Fruit fly (Drosophila melanogaster) S2 (cell line): ENCODE data around the gene CG4546.

Experiments used
- CG8478 ChIP-seq: fragments of >200 bp; optimal IDR thresholded peaks from 2 replicates; lab custom pipeline; 2018
- CTCF ChIP-seq, 2 experiments: fragments of >200 bp; optimal IDR thresholded peaks; 2 replicates each; lab custom pipeline; 2018

CG4546 gene

dm6 chr3R:15846234-15846633 lies at the start of gene CG4546:
TSS of gene CG4546 (plus strand) at chr3R:15846534.
- no peak for TF ChIP-seq CG8478
- no peak for TF ChIP-seq CTCF (optimal IDR thresholded peaks at IDR 0.05; lab: Kevin White, UChicago)

- TF ChIP-seq CTCF (optimal IDR thresholded peaks at IDR 0.05; lab: Kevin White, UChicago) (no peak), CG8478 (no peak)
These were observed 44.3 kb upstream of the CG4546 start, which contains the start of gene CG9593 for dm6 chr3R:15802006-15802405. TSS of gene CG9593 (plus strand) at chr3R:15802275.

- TF ChIP-seq CTCF (optimal IDR thresholded peaks at IDR 0.05; lab: Kevin White, UChicago) (peak in 1 of 2 experiments; percentile 58), CG8478 (no peak)
These were observed 42.6 kb upstream of the CG4546 start, which contains the start of gene alpha-Man-IIb for dm6 chr3R:15803502-15804461. TSS of gene alpha-Man-IIb (plus strand) at chr3R:15804248.

DNA sequence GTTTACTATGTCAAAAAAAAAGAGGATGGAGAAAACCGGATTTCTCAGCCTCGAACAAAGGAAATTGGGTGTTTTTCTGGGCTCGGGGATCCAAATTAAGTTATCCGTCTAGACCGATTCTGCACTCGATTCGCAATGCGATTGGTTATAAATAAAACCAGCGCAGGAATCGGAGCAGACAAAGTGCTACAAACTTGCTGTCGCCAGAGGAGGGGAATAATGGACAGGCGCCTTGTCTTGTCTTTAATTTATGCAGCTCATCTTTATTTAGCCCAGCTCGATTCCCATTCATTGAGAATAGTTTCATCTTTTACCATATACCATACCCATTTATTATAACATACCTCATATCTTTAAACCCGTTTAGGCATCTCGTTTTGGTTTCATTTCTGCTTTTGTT lies 41.7 kb upstream of the CG4546 start:
- TF ChIP-seq CTCF (optimal IDR thresholded peaks at IDR 0.05; lab: Kevin White, UChicago) (no peak), CG8478 (no peak)

dm6 chr3R:15806341-15806740 lies 40.0 kb upstream of the CG4546 start:
- TF ChIP-seq CTCF (optimal IDR thresholded peaks at IDR 0.05; lab: Kevin White, UChicago) (no peak), CG8478 (no peak)

DNA sequence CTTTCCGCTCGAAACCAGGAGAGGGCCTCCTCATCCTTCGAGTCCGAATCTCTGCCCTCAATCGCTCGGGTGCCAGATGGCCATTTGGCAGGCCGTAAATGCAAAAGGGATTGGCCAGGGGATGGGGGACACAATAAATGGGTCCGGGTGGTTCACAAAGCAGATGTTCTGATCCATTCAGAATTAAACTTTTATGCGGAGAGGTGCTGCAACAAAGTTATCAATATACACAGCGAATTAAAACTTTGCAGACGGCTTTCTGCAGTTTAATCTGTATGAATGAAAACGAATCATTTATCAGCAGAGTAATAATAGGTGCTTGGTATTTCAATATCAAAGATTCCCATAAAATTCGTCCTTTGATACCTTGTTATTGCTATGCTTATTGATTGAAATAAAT lies 39.0 kb upstream of the CG4546 start:
- TF ChIP-seq CG8478 (no peak), CTCF (optimal IDR thresholded peaks at IDR 0.05; lab: Kevin White, UChicago) (no peak)

DNA sequence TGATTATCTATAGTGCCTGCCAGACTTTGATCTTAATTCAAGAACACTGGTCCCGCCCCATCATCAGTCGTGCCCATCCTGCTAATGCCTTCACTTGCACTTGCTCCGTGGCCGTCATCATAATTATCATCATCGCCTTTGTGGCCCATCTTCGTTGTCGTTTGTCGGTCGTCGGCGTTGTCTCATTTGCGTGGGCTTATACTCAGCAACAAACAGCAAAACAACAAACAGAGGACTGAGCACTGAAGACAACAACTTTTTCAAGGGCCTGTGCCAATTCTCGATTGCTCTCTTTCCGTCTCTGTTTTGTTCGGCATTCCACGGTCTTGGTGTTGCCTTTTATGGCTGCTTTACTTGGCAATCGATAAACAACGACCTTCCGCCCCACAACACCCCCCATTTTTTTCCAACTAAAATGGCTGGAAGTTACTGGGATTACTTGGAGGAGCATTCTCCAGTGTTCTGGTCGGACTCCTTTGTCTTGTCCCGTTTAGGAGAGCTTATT lies 38.4 kb upstream of the CG4546 start:
- no peak for TF ChIP-seq CG8478
- no peak for TF ChIP-seq CTCF (optimal IDR thresholded peaks at IDR 0.05; lab: Kevin White, UChicago)

DNA sequence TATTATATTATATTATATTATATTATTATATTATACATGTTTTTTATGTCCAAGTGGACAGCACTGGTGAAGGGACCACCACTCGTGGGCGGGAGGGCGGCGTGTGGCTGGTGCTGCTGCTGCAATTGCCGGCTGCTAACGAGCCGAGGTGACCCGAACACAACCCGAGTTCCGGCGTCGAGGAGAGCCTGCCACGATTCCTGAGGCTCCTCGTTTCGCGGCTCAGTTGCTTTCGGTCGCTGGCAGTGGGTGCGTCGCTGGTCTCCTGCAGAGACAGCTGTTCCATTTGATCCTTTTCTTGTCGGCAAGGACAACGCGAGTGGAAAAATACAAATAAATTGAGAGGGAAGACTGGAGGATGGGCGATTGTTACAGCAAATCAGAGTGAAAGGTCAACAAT lies 36.0 kb upstream of the CG4546 start:
- TF ChIP-seq CG8478 (no peak), CTCF (optimal IDR thresholded peaks at IDR 0.05; lab: Kevin White, UChicago) (no peak)

dm6 chr3R:15814150-15814549 lies 32.2 kb upstream of the CG4546 start:
- TF ChIP-seq CTCF (optimal IDR thresholded peaks at IDR 0.05; lab: Kevin White, UChicago) (no peak), CG8478 (no peak)

DNA sequence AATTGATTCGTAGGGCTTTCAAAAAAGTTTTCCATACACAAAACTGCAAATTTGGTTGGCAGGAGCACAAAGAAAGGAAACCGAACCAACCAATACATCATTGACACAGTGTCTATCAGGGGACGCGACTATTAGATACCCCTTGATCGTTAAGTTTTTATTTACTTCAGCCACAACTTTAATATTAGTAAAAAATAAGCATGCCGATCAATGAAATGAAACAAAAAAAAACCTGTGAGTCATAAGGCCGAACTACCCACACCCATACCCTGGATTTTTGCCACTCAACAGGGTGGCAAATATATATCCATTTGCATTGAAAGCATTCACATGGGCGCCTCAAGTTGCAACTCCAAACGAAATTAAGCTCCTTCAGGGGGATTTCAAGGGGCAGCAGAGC lies 30.1 kb upstream of the CG4546 start:
- no peak for TF ChIP-seq CTCF (optimal IDR thresholded peaks at IDR 0.05; lab: Kevin White, UChicago)
- no peak for TF ChIP-seq CG8478

DNA sequence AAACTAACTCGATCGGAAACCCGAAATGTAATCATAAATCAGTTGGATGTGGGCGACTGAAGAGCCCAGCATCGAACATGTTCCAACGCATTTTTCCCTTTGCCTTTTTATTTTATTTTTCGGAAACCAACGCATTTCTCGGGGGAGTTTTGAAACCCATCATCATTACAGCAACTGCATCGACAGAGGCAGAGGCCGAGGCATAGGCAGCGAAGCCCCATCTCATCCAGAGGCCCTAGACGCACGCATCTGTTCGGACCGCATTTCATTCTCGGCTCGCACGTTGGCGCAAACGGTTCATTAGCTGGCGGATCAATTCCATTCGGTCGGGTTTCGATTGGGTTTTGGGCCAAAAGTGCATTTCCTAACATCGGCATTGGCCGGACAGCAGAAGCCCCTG lies 20.8 kb upstream of the CG4546 start, which contains the start of gene CG4576:
CG4576 (plus strand) TSS at position 227 of the 400 bp plus-strand sequence.
- TF ChIP-seq CG8478 (no peak), CTCF (optimal IDR thresholded peaks at IDR 0.05; lab: Kevin White, UChicago) (no peak)

- TF ChIP-seq CG8478 (no peak), CTCF (optimal IDR thresholded peaks at IDR 0.05; lab: Kevin White, UChicago) (no peak)
These were observed 18.8 kb upstream of the CG4546 start for dm6 chr3R:15827559-15827958.

- no peak for TF ChIP-seq CG8478
These were observed 13.8 kb upstream of the CG4546 start, which contains the start of gene rec for dm6 chr3R:15832525-15832924. TSS of gene rec (minus strand) at chr3R:15832632.

dm6 chr3R:15833332-15833731 lies 13.0 kb upstream of the CG4546 start, which contains the start of gene CG43318:
TSS of gene CG43318 (minus strand) at chr3R:15833432.
- TF ChIP-seq CG8478, result no peak
- TF ChIP-seq CTCF (optimal IDR thresholded peaks at IDR 0.05; lab: Kevin White, UChicago), result no peak

- TF ChIP-seq CG8478 (no peak), CTCF (optimal IDR thresholded peaks at IDR 0.05; lab: Kevin White, UChicago) (no peak)
These were observed 11.8 kb upstream of the CG4546 start, which contains the start of the genes CG43317 and Arpc3A for dm6 chr3R:15834375-15835031. TSS of gene CG43317 (minus strand) at chr3R:15834425. TSS of gene Arpc3A (plus strand) at chr3R:15834648.
